Worm (Caenorhabditis elegans): ENCODE results near the gene F55G7.1.
A peak's percentile ranks its signal among the peaks of the same experiment; 100 is the strongest.
"Not testable (repeated sequence)": the region's sequence is repeated elsewhere in the genome, so short reads cannot be mapped to it uniquely, and the experiment has no call there.

F55G7.1 gene

ce11 chrX:11953229-11953628 lies 29.0 kb downstream of the F55G7.1 start, which contains the start of gene T08D10.4:
T08D10.4 (minus strand) TSS chrX:11953329.
- TF ChIP-seq pros-1 (tag; optimal IDR thresholded peaks at IDR 0.05) (no peak), ttx-3 (tag; optimal IDR thresholded peaks at IDR 0.05) (no peak), ets-4 (tag; optimal IDR thresholded peaks at IDR 0.05) (no peak), pag-3 (tag; optimal IDR thresholded peaks at IDR 0.05; ENCODE audit: borderline replicate concordance) (no peak), dmd-4 (tag; optimal IDR thresholded peaks at IDR 0.05; ENCODE audit: borderline replicate concordance) (no peak), pax-1 (tag; optimal IDR thresholded peaks at IDR 0.05) (no peak), lin-11 (tag; optimal IDR thresholded peaks at IDR 0.05) (no peak)

ce11 chrX:11955125-11955524 lies 30.9 kb downstream of the F55G7.1 start, which contains the start of gene T08D10.3:
T08D10.3 (plus strand) TSS chrX:11955425.
- TF ChIP-seq sox-4 (tag; optimal IDR thresholded peaks at IDR 0.05), result no peak
- TF ChIP-seq dve-1 (tag; optimal IDR thresholded peaks at IDR 0.05), result no peak
- no peak for TF ChIP-seq unc-55 (GFP tag; optimal IDR thresholded peaks at IDR 0.05)

ce11 chrX:11957246-11957645 lies 33.0 kb downstream of the F55G7.1 start, which contains the start of gene T08D10.5:
T08D10.5 (plus strand) TSS chrX:11957546.
- no peak for TF ChIP-seq zip-5 (tag; optimal IDR thresholded peaks at IDR 0.05)

- TF ChIP-seq lim-6 (tag; optimal IDR thresholded peaks at IDR 0.05) (no peak), tbx-7 (tag; optimal IDR thresholded peaks at IDR 0.05) (no peak), dmd-4 (tag; optimal IDR thresholded peaks at IDR 0.05; ENCODE audit: borderline replicate concordance) (no peak), ahr-1 (tag; optimal IDR thresholded peaks at IDR 0.05) (no peak), syd-9 (tag; optimal IDR thresholded peaks at IDR 0.05) (no peak), ceh-31 (tag; optimal IDR thresholded peaks at IDR 0.05) (no peak), ceh-14 (tag; optimal IDR thresholded peaks at IDR 0.05) (no peak), che-1 (tag; optimal IDR thresholded peaks at IDR 0.05) (no peak), pqm-1 (tag; optimal IDR thresholded peaks at IDR 0.05) (no peak), pha-4 (tag; optimal IDR thresholded peaks at IDR 0.05) (no peak)
These were observed 35.6 kb downstream of the F55G7.1 start, which contains the start of gene C49F5.8 for ce11 chrX:11959838-11960237. C49F5.8 (plus strand) TSS chrX:11960138.

ce11 chrX:11961103-11961502 lies 36.9 kb downstream of the F55G7.1 start, which contains the start of gene C49F5.13:
C49F5.13 (plus strand) TSS chrX:11961403.
- not testable (repeated sequence) for TF ChIP-seq ceh-22, ets-4, unc-42 (tag; optimal IDR thresholded peaks at IDR 0.05)

ce11 chrX:11962050-11962788 lies 38.0 kb downstream of the F55G7.1 start:
- peak; percentile 82 for TF ChIP-seq elt-2 (tag; optimal IDR thresholded peaks at IDR 0.05)
- no peak for TF ChIP-seq unc-86 (tag; optimal IDR thresholded peaks at IDR 0.05)

ce11 chrX:11963659-11964058 lies 39.4 kb downstream of the F55G7.1 start:
- TF ChIP-seq pat-9 (tag; optimal IDR thresholded peaks at IDR 0.05) (no peak), nfya-1 (tag; optimal IDR thresholded peaks at IDR 0.05) (peak; percentile 54)

ce11 chrX:11964555-11964954 lies 40.3 kb downstream of the F55G7.1 start:
- TF ChIP-seq F13H6.1 (tag; optimal IDR thresholded peaks at IDR 0.05), result no peak
- no peak for TF ChIP-seq pqm-1 (tag; optimal IDR thresholded peaks at IDR 0.05)
- TF ChIP-seq K09A11.1 (tag; optimal IDR thresholded peaks at IDR 0.05; ENCODE audit: insufficient read depth), result no peak
- no peak for TF ChIP-seq Y22D7AL.16 (tag; optimal IDR thresholded peaks at IDR 0.05)
- TF ChIP-seq syd-9 (tag; optimal IDR thresholded peaks at IDR 0.05), result no peak
- TF ChIP-seq unc-42 (tag; optimal IDR thresholded peaks at IDR 0.05), result no peak
